Worm (Caenorhabditis elegans) whole organism, L3 larva: ENCODE results near the gene ceh-19.

Experiments
- R02D3.7 ChIP-seq: fragments of 150-350 bp; optimal IDR thresholded peaks from 2 replicates; lab custom pipeline; 2014; ENCODE audit warnings: missing biosample characterization, missing genetic modification characterization
- ZK546.5 ChIP-seq: sonication (generic microtip); optimal IDR thresholded peaks from 2 replicates; lab custom pipeline; 2017; ENCODE audit warnings: missing biosample characterization, missing genetic modification characterization
- ceh-16 ChIP-seq: sonication (generic microtip); optimal IDR thresholded peaks from 2 replicates; lab custom pipeline; 2017; ENCODE audit warnings: missing biosample characterization, missing genetic modification characterization
- ceh-28 ChIP-seq: fragments of 150-350 bp; optimal IDR thresholded peaks from 2 replicates; lab custom pipeline; 2014; ENCODE audit warnings: missing biosample characterization, missing genetic modification reagents, missing genetic modification characterization
- ceh-82 ChIP-seq: fragments of 150-350 bp; optimal IDR thresholded peaks from 2 replicates; lab custom pipeline; 2014; ENCODE audit warnings: missing biosample characterization, missing genetic modification characterization
- ceh-9 ChIP-seq: sonication (generic microtip); optimal IDR thresholded peaks from 2 replicates; lab custom pipeline; 2018; ENCODE audit warnings: missing biosample characterization, missing genetic modification characterization
- daf-12 ChIP-seq: fragments of 150-350 bp; optimal IDR thresholded peaks from 2 replicates; lab custom pipeline; 2014; ENCODE audit warnings: missing biosample characterization, missing genetic modification reagents, missing genetic modification characterization
- egl-27 ChIP-seq: sonication (generic microtip); optimal IDR thresholded peaks from 4 replicates; lab custom pipeline; 2017; ENCODE audit warnings: missing biosample characterization, missing genetic modification reagents, missing genetic modification characterization
- egl-5 ChIP-seq: fragments of 150-350 bp; optimal IDR thresholded peaks from 2 replicates; lab custom pipeline; 2017; ENCODE audit warnings: missing biosample characterization, missing genetic modification reagents, missing genetic modification characterization, inconsistent platforms
- elt-2 ChIP-seq: sonication (generic microtip); optimal IDR thresholded peaks from 2 replicates; lab custom pipeline; 2016; ENCODE audit warnings: missing genetic modification reagents, mild to moderate bottlenecking, missing genetic modification characterization, missing compliant biosample characterization
- elt-3 ChIP-seq, 3 experiments: fragments of 150-350 bp in 1 of 3; sonication (generic microtip) in 2 of 3; optimal IDR thresholded peaks; 2 replicates in 2 of 3; 4 replicates in 1 of 3; lab custom pipeline; 2014 to 2017; ENCODE audit warnings: missing biosample characterization in 3 of 3, missing genetic modification characterization in 3 of 3
- eor-1 ChIP-seq, 2 experiments: fragments of 150-350 bp; optimal IDR thresholded peaks; 2 replicates each; lab custom pipeline; 2014 to 2018; ENCODE audit warnings: missing biosample characterization in 2 of 2, missing genetic modification characterization in 2 of 2
- fkh-10 ChIP-seq: sonication (generic microtip); optimal IDR thresholded peaks from 2 replicates; lab custom pipeline; 2017; ENCODE audit warnings: missing biosample characterization, missing genetic modification reagents, missing genetic modification characterization
- fkh-2 ChIP-seq: fragments of 150-350 bp; optimal IDR thresholded peaks from 2 replicates; lab custom pipeline; 2014; ENCODE audit warnings: missing biosample characterization, missing genetic modification reagents, missing genetic modification characterization
- hmg-11 ChIP-seq: sonication (generic microtip); optimal IDR thresholded peaks from 2 replicates; lab custom pipeline; 2016; ENCODE audit warnings: missing genetic modification characterization, missing compliant biosample characterization
- jun-1 ChIP-seq: fragments of 150-350 bp; optimal IDR thresholded peaks from 2 replicates; lab custom pipeline; 2014; ENCODE audit warnings: missing biosample characterization, missing genetic modification reagents, missing genetic modification characterization
- lin-15B ChIP-seq: fragments of 150-350 bp; optimal IDR thresholded peaks from 2 replicates; lab custom pipeline; 2014; ENCODE audit warnings: missing biosample characterization, missing genetic modification characterization
- lin-39 ChIP-seq: fragments of 150-350 bp; optimal IDR thresholded peaks from 2 replicates; lab custom pipeline; 2018; ENCODE audit warnings: missing biosample characterization, missing genetic modification reagents, missing genetic modification characterization
- lsy-12 ChIP-seq: sonication (generic microtip); optimal IDR thresholded peaks from 2 replicates; lab custom pipeline; 2016; ENCODE audit warnings: mild to moderate bottlenecking, missing genetic modification characterization, missing compliant biosample characterization
- mml-1 ChIP-seq: fragments of 150-350 bp; sonication (generic microtip); optimal IDR thresholded peaks from 3 replicates; lab custom pipeline; 2014; ENCODE audit warnings: missing biosample characterization, missing genetic modification characterization
- nfya-1 ChIP-seq: sonication (generic microtip); optimal IDR thresholded peaks from 2 replicates; lab custom pipeline; 2017; ENCODE audit warnings: missing genetic modification characterization, mild to moderate bottlenecking, missing compliant biosample characterization, antibody characterized with exemption, moderate library complexity; ENCODE audit not compliant: insufficient read depth
- nhr-11 ChIP-seq: fragments of 150-350 bp; optimal IDR thresholded peaks from 2 replicates; lab custom pipeline; 2014; ENCODE audit warnings: missing biosample characterization, missing genetic modification characterization
- nhr-12 ChIP-seq: fragments of 150-350 bp; optimal IDR thresholded peaks from 2 replicates; lab custom pipeline; 2014; ENCODE audit warnings: missing biosample characterization, missing genetic modification characterization
- nhr-237 ChIP-seq: fragments of 150-350 bp; optimal IDR thresholded peaks from 2 replicates; lab custom pipeline; 2014; ENCODE audit warnings: missing biosample characterization, missing genetic modification characterization
- nhr-25 ChIP-seq: sonication (generic microtip); optimal IDR thresholded peaks from 2 replicates; lab custom pipeline; 2017; ENCODE audit warnings: missing biosample characterization, missing genetic modification characterization
- nhr-28 ChIP-seq: fragments of 150-350 bp; optimal IDR thresholded peaks from 2 replicates; lab custom pipeline; 2014; ENCODE audit warnings: missing biosample characterization, missing genetic modification characterization
- nhr-43 ChIP-seq: sonication (generic microtip); optimal IDR thresholded peaks from 2 replicates; lab custom pipeline; 2016; ENCODE audit warnings: mild to moderate bottlenecking, missing genetic modification characterization, missing compliant biosample characterization; ENCODE audit not compliant: poor library complexity, severe bottlenecking
- nhr-67 ChIP-seq: fragments of 150-350 bp; optimal IDR thresholded peaks from 2 replicates; lab custom pipeline; 2014; ENCODE audit warnings: missing biosample characterization, missing genetic modification characterization
- nhr-76 ChIP-seq: fragments of 150-350 bp; sonication (generic microtip); optimal IDR thresholded peaks from 5 replicates; lab custom pipeline; 2014; ENCODE audit warnings: missing biosample characterization, missing genetic modification characterization
- nhr-77 ChIP-seq: fragments of 150-350 bp; optimal IDR thresholded peaks from 2 replicates; lab custom pipeline; 2014; ENCODE audit warnings: missing biosample characterization, missing genetic modification characterization
- pqm-1 ChIP-seq: fragments of 150-350 bp; optimal IDR thresholded peaks from 2 replicates; lab custom pipeline; 2017; ENCODE audit warnings: missing biosample characterization, missing genetic modification characterization, inconsistent platforms
- skn-1 ChIP-seq: fragments of 150-350 bp; optimal IDR thresholded peaks from 2 replicates; lab custom pipeline; 2014; ENCODE audit warnings: missing biosample characterization, missing genetic modification characterization
- snpc-4 ChIP-seq: fragments of 150-350 bp; optimal IDR thresholded peaks from 2 replicates; lab custom pipeline; 2014; ENCODE audit warnings: missing biosample characterization, missing genetic modification characterization
- unc-39 ChIP-seq: sonication (generic microtip); optimal IDR thresholded peaks from 4 replicates; lab custom pipeline; 2017; ENCODE audit warnings: missing biosample characterization, missing genetic modification characterization
- unc-62 ChIP-seq: fragments of 150-350 bp; sonication (generic microtip); optimal IDR thresholded peaks from 4 replicates; lab custom pipeline; 2014; ENCODE audit warnings: missing biosample characterization, missing genetic modification reagents, missing genetic modification characterization
- zag-1 ChIP-seq: fragments of 150-350 bp; optimal IDR thresholded peaks from 2 replicates; lab custom pipeline; 2014; ENCODE audit warnings: missing biosample characterization, missing genetic modification characterization
- ztf-11 ChIP-seq: fragments of 150-350 bp; optimal IDR thresholded peaks from 2 replicates; lab custom pipeline; 2014; ENCODE audit warnings: missing biosample characterization, missing genetic modification characterization
- ztf-4 ChIP-seq: fragments of 150-350 bp; optimal IDR thresholded peaks from 2 replicates; lab custom pipeline; 2014; ENCODE audit warnings: missing biosample characterization, missing genetic modification characterization

Gene ceh-19

DNA sequence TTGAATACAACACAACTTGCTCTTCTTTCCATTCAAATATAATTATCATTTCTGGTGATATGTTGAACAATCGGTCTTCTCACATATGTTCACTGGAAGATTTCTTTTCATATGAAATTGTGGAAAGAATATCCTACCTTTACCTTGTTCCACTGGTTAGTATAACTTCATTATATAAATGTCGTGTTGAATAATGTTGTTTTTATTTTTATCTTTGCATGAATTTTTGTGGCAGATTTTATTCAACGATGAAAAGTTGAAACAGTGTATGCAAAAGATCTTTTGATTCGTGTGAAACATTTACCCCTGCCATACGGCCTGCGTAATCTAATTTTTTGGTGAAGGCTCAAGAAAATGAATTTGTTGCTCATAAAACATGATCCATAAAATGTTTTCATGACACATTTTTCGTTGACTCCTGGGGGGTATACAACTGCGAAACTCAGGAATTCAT is 6.2 kb upstream of the ceh-19 start:
- no peak for TF ChIP-seq jun-1 (tag; lab: Kevin White, UChicago)
- TF ChIP-seq R02D3.7 (tag; lab: Kevin White, UChicago) = no peak
- TF ChIP-seq ceh-16 (tag; lab: Kevin White, UChicago) = no peak
- no peak for TF ChIP-seq skn-1 (tag; lab: Kevin White, UChicago)
- no peak for TF ChIP-seq unc-62 (GFP tag; lab: Kevin White, UChicago)
- no peak for TF ChIP-seq nhr-67 (tag; lab: Kevin White, UChicago)
- no peak for TF ChIP-seq nhr-12 (tag; lab: Kevin White, UChicago)
- no peak for TF ChIP-seq nhr-76 (tag; lab: Kevin White, UChicago)
- TF ChIP-seq mml-1 (tag; lab: Kevin White, UChicago) = no peak
- no peak for TF ChIP-seq lsy-12
- no peak for TF ChIP-seq ceh-28 (tag; lab: Kevin White, UChicago)
- TF ChIP-seq hmg-11 = no peak
- TF ChIP-seq egl-27 (tag; lab: Kevin White, UChicago) = no peak
- TF ChIP-seq pqm-1 = no peak
- no peak for TF ChIP-seq nhr-28 (tag; lab: Kevin White, UChicago)
- no peak for TF ChIP-seq ceh-9 (tag; lab: Kevin White, UChicago)
- no peak for TF ChIP-seq nhr-237 (tag; lab: Kevin White, UChicago)
- no peak for TF ChIP-seq lin-15B (tag; lab: Kevin White, UChicago)
- TF ChIP-seq eor-1 (tag; optimal IDR thresholded peaks at IDR 0.05; lab: Kevin White, UChicago) = no peak

- TF ChIP-seq egl-5 (tag; lab: Kevin White, UChicago) (no peak), nhr-67 (tag; lab: Kevin White, UChicago) (no peak), ceh-82 (no peak), mml-1 (tag; lab: Kevin White, UChicago) (no peak), hmg-11 (no peak), lsy-12 (no peak)
Measured at ce11 chrIV:7958092-7958491, 2.3 kb upstream of the ceh-19 start.

- TF ChIP-seq fkh-10 (no peak), skn-1 (tag; lab: Kevin White, UChicago) (no peak), fkh-2 (no peak), nhr-76 (tag; lab: Kevin White, UChicago) (no peak), nhr-12 (tag; lab: Kevin White, UChicago) (no peak), lin-15B (tag; lab: Kevin White, UChicago) (no peak), nhr-67 (tag; lab: Kevin White, UChicago) (no peak), nfya-1 (no peak), unc-39 (tag; lab: Kevin White, UChicago) (no peak), snpc-4 (no peak), ZK546.5 (no peak), nhr-11 (tag; lab: Kevin White, UChicago) (no peak), egl-27 (tag; lab: Kevin White, UChicago) (no peak), ztf-4 (no peak), zag-1 (no peak), daf-12 (no peak), R02D3.7 (tag; lab: Kevin White, UChicago) (no peak), lsy-12 (no peak)
- TF ChIP-seq, all 47 proteins: peak for 0
Measured at ce11 chrIV:7957504-7957903, 1.8 kb upstream of the ceh-19 start, which contains the start of gene frpr-10. Gene frpr-10 (plus strand): TSS chrIV:7957804.

- peak; percentile 22 for TF ChIP-seq elt-2
- TF ChIP-seq mml-1 (tag; lab: Kevin White, UChicago) = no peak
- TF ChIP-seq lin-39 (tag; lab: Kevin White, UChicago) = no peak
- no peak for TF ChIP-seq pqm-1
- TF ChIP-seq nhr-43 = no peak
- no peak for TF ChIP-seq lsy-12
- no peak for TF ChIP-seq snpc-4
Measured at ce11 chrIV:7956643-7957317, 1.0 kb upstream of the ceh-19 start, which contains the start of gene csr-1. Gene csr-1 (plus strand): TSS chrIV:7957267.

- TF ChIP-seq nhr-25 (tag; lab: Kevin White, UChicago) (no peak), ztf-11 (tag; lab: Kevin White, UChicago) (no peak), nhr-77 (no peak), jun-1 (tag; lab: Kevin White, UChicago) (no peak), hmg-11 (no peak), egl-5 (tag; lab: Kevin White, UChicago) (no peak), nhr-76 (tag; lab: Kevin White, UChicago) (no peak), nfya-1 (no peak), nhr-237 (tag; lab: Kevin White, UChicago) (no peak), nhr-43 (no peak), zag-1 (no peak), elt-3 (tag; optimal IDR thresholded peaks at IDR 0.05; lab: Kevin White, UChicago) (no peak), R02D3.7 (tag; lab: Kevin White, UChicago) (no peak), lin-39 (tag; lab: Kevin White, UChicago) (no peak), nhr-11 (tag; lab: Kevin White, UChicago) (no peak)
- TF ChIP-seq, all 47 proteins: peak for 0
Measured at ce11 chrIV:7954006-7954405, 1.7 kb downstream of the ceh-19 start.
